Worm (Caenorhabditis elegans) whole organism, young adult: ENCODE measurements around the gene F42G4.7.

Source experiments
- B0261.1 ChIP-seq: sonication (generic microtip); optimal IDR thresholded peaks from 2 replicates; lab custom pipeline; 2016; ENCODE audit warnings: mild to moderate bottlenecking, missing genetic modification characterization, moderate library complexity, missing compliant biosample characterization
- C17E4.6 ChIP-seq: fragments of 200-800 bp; sonication (Bioruptor generic); IDR thresholded peaks from 2 replicates; pipeline ENCODE4 v1.3.6; 2022; ENCODE audit warnings: missing genetic modification reagents, missing genetic modification characterization, missing compliant biosample characterization
- F22D6.2 ChIP-seq: sonication (generic microtip); optimal IDR thresholded peaks from 2 replicates; lab custom pipeline; 2016; ENCODE audit warnings: mild to moderate bottlenecking, missing genetic modification characterization, missing compliant biosample characterization
- F57A8.1 ChIP-seq: fragments of 200-800 bp; sonication (Bioruptor generic); optimal IDR thresholded peaks from 2 replicates; lab custom pipeline; 2018; ENCODE audit warnings: mild to moderate bottlenecking, missing genetic modification characterization, moderate library complexity, missing compliant biosample characterization
- F57C9.4 ChIP-seq: sonication (generic microtip); optimal IDR thresholded peaks from 2 replicates; lab custom pipeline; 2017; ENCODE audit warnings: mild to moderate bottlenecking, missing genetic modification characterization, missing compliant biosample characterization
- Y53F4B.3 ChIP-seq: fragments of 200-800 bp; sonication (Bioruptor generic); IDR thresholded peaks from 2 replicates; pipeline ENCODE4 v1.3.6; 2022; ENCODE audit warnings: missing genetic modification reagents, missing genetic modification characterization, missing compliant biosample characterization
- ZK185.1 ChIP-seq: sonication (generic microtip); optimal IDR thresholded peaks from 2 replicates; lab custom pipeline; 2016; ENCODE audit warnings: mild to moderate bottlenecking, missing genetic modification characterization, missing compliant biosample characterization; ENCODE audit not compliant: poor library complexity, severe bottlenecking
- aptf-3 ChIP-seq: fragments of 200-800 bp; sonication (Bioruptor generic); IDR thresholded peaks from 2 replicates; pipeline ENCODE4 v1.3.6; 2022; ENCODE audit warnings: missing genetic modification characterization, missing compliant biosample characterization
- athp-1 ChIP-seq: sonication (generic microtip); optimal IDR thresholded peaks from 2 replicates; lab custom pipeline; 2017; ENCODE audit warnings: mild to moderate bottlenecking, missing genetic modification characterization, missing compliant biosample characterization
- cebp-1 ChIP-seq, 2 experiments: fragments of 200-800 bp in 1 of 2; sonication (Bioruptor generic) in 1 of 2; sonication (generic microtip) in 1 of 2; IDR thresholded peaks in 1 of 2; optimal IDR thresholded peaks in 1 of 2; 2 replicates each; pipeline versions ENCODE4 v1.3.6 to Lab custom; 2017 to 2022; ENCODE audit warnings: missing compliant biosample characterization in 2 of 2, missing genetic modification characterization in 2 of 2, mild to moderate bottlenecking in 1 of 2, missing genetic modification reagents in 1 of 2, moderate library complexity in 1 of 2
- ceh-27 ChIP-seq: fragments of 200-800 bp; sonication (Bioruptor generic); optimal IDR thresholded peaks from 2 replicates; lab custom pipeline; 2018; ENCODE audit warnings: mild to moderate bottlenecking, missing genetic modification characterization, moderate library complexity, missing compliant biosample characterization
- ceh-58 ChIP-seq: fragments of 200-800 bp; sonication (Bioruptor generic); IDR thresholded peaks from 2 replicates; pipeline ENCODE4 v1.3.6; 2022; ENCODE audit warnings: missing genetic modification characterization, missing compliant biosample characterization
- ceh-79 ChIP-seq: sonication (generic microtip); optimal IDR thresholded peaks from 2 replicates; lab custom pipeline; 2017; ENCODE audit warnings: mild to moderate bottlenecking, missing genetic modification characterization, missing compliant biosample characterization
- chd-7 ChIP-seq: sonication (generic microtip); optimal IDR thresholded peaks from 2 replicates; lab custom pipeline; 2016; ENCODE audit warnings: mild to moderate bottlenecking, missing genetic modification characterization, moderate library complexity, missing compliant biosample characterization
- dpl-1 ChIP-seq: fragments of 150-350 bp; optimal IDR thresholded peaks from 2 replicates; lab custom pipeline; 2014; ENCODE audit warnings: missing biosample characterization, missing genetic modification reagents, missing genetic modification characterization
- efl-1 ChIP-seq: fragments of 150-350 bp; optimal IDR thresholded peaks from 2 replicates; lab custom pipeline; 2014; ENCODE audit warnings: missing biosample characterization, missing genetic modification reagents, missing genetic modification characterization
- gei-17 ChIP-seq: fragments of 200-800 bp; sonication (Bioruptor generic); optimal IDR thresholded peaks from 2 replicates; lab custom pipeline; 2018; ENCODE audit warnings: mild to moderate bottlenecking, missing genetic modification characterization, missing compliant biosample characterization
- hlh-26 ChIP-seq: fragments of 200-800 bp; sonication (Bioruptor generic); conservative IDR thresholded peaks from 2 replicates; pipeline ENCODE4 v1.3.6; 2022; ENCODE audit warnings: missing genetic modification reagents, missing genetic modification characterization, missing compliant biosample characterization
- hmg-1.2 ChIP-seq: fragments of 200-800 bp; sonication (Bioruptor generic); IDR thresholded peaks from 2 replicates; pipeline ENCODE4 v1.3.6; 2022; ENCODE audit warnings: missing genetic modification reagents, missing genetic modification characterization, missing compliant biosample characterization
- let-526 ChIP-seq: fragments of 200-800 bp; sonication (Bioruptor generic); IDR thresholded peaks from 2 replicates; pipeline ENCODE4 v1.3.6; 2022; ENCODE audit warnings: missing genetic modification reagents, missing genetic modification characterization, missing compliant biosample characterization
- let-607 ChIP-seq, 2 experiments: fragments of 200-800 bp in 1 of 2; sonication (Bioruptor generic) in 1 of 2; sonication (generic microtip) in 1 of 2; optimal IDR thresholded peaks; 2 replicates each; lab custom pipeline; 2016 to 2018; ENCODE audit warnings: mild to moderate bottlenecking in 2 of 2, missing compliant biosample characterization in 2 of 2, missing genetic modification characterization in 2 of 2, moderate library complexity in 2 of 2, missing genotype in 1 of 2
- lin-26 ChIP-seq: fragments of 200-800 bp; sonication (Bioruptor generic); IDR thresholded peaks from 2 replicates; pipeline ENCODE4 v1.3.6; 2022; ENCODE audit warnings: missing genetic modification reagents, missing genetic modification characterization, missing compliant biosample characterization
- lin-35 ChIP-seq, 3 experiments: fragments of 150-350 bp in 2 of 3; sonication (generic microtip) in 1 of 3; optimal IDR thresholded peaks; 2 replicates each; lab custom pipeline; 2014 to 2018; ENCODE audit warnings: missing biosample characterization in 3 of 3, missing genetic modification characterization in 3 of 3, missing genetic modification reagents in 3 of 3
- lin-54 ChIP-seq: fragments of 200-800 bp; sonication (Bioruptor generic); optimal IDR thresholded peaks from 2 replicates; lab custom pipeline; 2018; ENCODE audit warnings: mild to moderate bottlenecking, missing genetic modification characterization, missing compliant biosample characterization
- lsl-1 ChIP-seq: fragments of 200-800 bp; sonication (Bioruptor generic); optimal IDR thresholded peaks from 2 replicates; lab custom pipeline; 2018; ENCODE audit warnings: mild to moderate bottlenecking, missing genetic modification characterization, moderate library complexity, missing compliant biosample characterization
- madf-3 ChIP-seq: fragments of 200-800 bp; sonication (Bioruptor generic); IDR thresholded peaks from 2 replicates; pipeline ENCODE4 v1.3.6; 2022; ENCODE audit warnings: missing genetic modification reagents, missing genetic modification characterization, missing compliant biosample characterization
- madf-6 ChIP-seq: fragments of 200-800 bp; sonication (Bioruptor generic); IDR thresholded peaks from 2 replicates; pipeline ENCODE4 v1.3.6; 2022; ENCODE audit warnings: missing genetic modification reagents, missing genetic modification characterization, missing compliant biosample characterization
- madf-8 ChIP-seq: fragments of 200-800 bp; sonication (Bioruptor generic); conservative IDR thresholded peaks from 2 replicates; pipeline ENCODE4 v1.3.6; 2022; ENCODE audit warnings: missing genetic modification reagents, missing genetic modification characterization, missing compliant biosample characterization
- mcd-1 ChIP-seq: fragments of 200-800 bp; sonication (Bioruptor generic); IDR thresholded peaks from 2 replicates; pipeline ENCODE4 v1.3.6; 2022; ENCODE audit warnings: missing genetic modification reagents, missing genetic modification characterization, missing compliant biosample characterization
- mel-28 ChIP-seq: sonication (generic microtip); optimal IDR thresholded peaks from 2 replicates; lab custom pipeline; 2016; ENCODE audit warnings: borderline replicate concordance, mild to moderate bottlenecking, missing genetic modification characterization, missing compliant biosample characterization
- mxl-1 ChIP-seq: sonication (generic microtip); optimal IDR thresholded peaks from 2 replicates; lab custom pipeline; 2016; ENCODE audit warnings: missing genetic modification characterization, missing compliant biosample characterization
- nhr-179 ChIP-seq: sonication (generic microtip); optimal IDR thresholded peaks from 2 replicates; lab custom pipeline; 2016; ENCODE audit warnings: mild to moderate bottlenecking, missing genetic modification characterization, missing compliant biosample characterization
- nhr-27 ChIP-seq: fragments of 200-800 bp; sonication (Bioruptor generic); optimal IDR thresholded peaks from 2 replicates; lab custom pipeline; 2018; ENCODE audit warnings: mild to moderate bottlenecking, missing genetic modification characterization, moderate library complexity, missing compliant biosample characterization
- nhr-80 ChIP-seq: sonication (generic microtip); optimal IDR thresholded peaks from 2 replicates; lab custom pipeline; 2016; ENCODE audit warnings: missing genetic modification characterization, missing compliant biosample characterization
- pbrm-1 ChIP-seq: fragments of 200-800 bp; sonication (Bioruptor generic); IDR thresholded peaks from 2 replicates; pipeline ENCODE4 v1.3.6; 2022; ENCODE audit warnings: missing genetic modification reagents, missing genetic modification characterization, missing compliant biosample characterization
- rec-8 ChIP-seq, 2 experiments: sonication (generic microtip); optimal IDR thresholded peaks; 2 replicates each; lab custom pipeline; 2016; ENCODE audit warnings: mild to moderate bottlenecking in 2 of 2, missing genetic modification characterization in 2 of 2, missing genetic modification reagents in 2 of 2, missing genotype in 2 of 2, missing biosample characterization in 1 of 2, missing compliant biosample characterization in 1 of 2, moderate library complexity in 1 of 2
- snpc-1.1 ChIP-seq: sonication (generic microtip); optimal IDR thresholded peaks from 2 replicates; lab custom pipeline; 2017; ENCODE audit warnings: missing genetic modification characterization, mild to moderate bottlenecking, missing compliant biosample characterization, antibody characterized with exemption, moderate library complexity, missing genotype, missing genetic modification reagents; ENCODE audit not compliant: insufficient read depth
- snpc-4 ChIP-seq, 5 experiments: fragments of 150-350 bp in 1 of 5; sonication (generic microtip) in 4 of 5; optimal IDR thresholded peaks; 2 replicates each; lab custom pipeline; 2014 to 2018; ENCODE audit warnings: missing genetic modification characterization in 5 of 5, missing biosample characterization in 3 of 5, antibody characterized with exemption in 2 of 5, mild to moderate bottlenecking in 2 of 5, missing compliant biosample characterization in 2 of 5, missing genotype in 2 of 5, moderate library complexity in 2 of 5, missing genetic modification reagents in 1 of 5
- tbx-9 ChIP-seq: sonication (generic microtip); optimal IDR thresholded peaks from 2 replicates; lab custom pipeline; 2016; ENCODE audit warnings: borderline replicate concordance, missing genetic modification characterization, inconsistent platforms, missing compliant biosample characterization
- tlf-1 ChIP-seq: fragments of 200-800 bp; sonication (Bioruptor generic); optimal IDR thresholded peaks from 2 replicates; lab custom pipeline; 2018; ENCODE audit warnings: mild to moderate bottlenecking, missing genetic modification characterization, missing compliant biosample characterization
- xnd-1 ChIP-seq: sonication (generic microtip); optimal IDR thresholded peaks from 2 replicates; lab custom pipeline; 2016; ENCODE audit warnings: missing genotype, missing genetic modification reagents, missing genetic modification characterization, missing compliant biosample characterization
- ztf-18 ChIP-seq: sonication (generic microtip); optimal IDR thresholded peaks from 2 replicates; lab custom pipeline; 2016; ENCODE audit warnings: missing genotype, mild to moderate bottlenecking, missing genetic modification characterization, missing compliant biosample characterization
- ztf-22 ChIP-seq: fragments of 200-800 bp; sonication (Bioruptor generic); optimal IDR thresholded peaks from 2 replicates; lab custom pipeline; 2018; ENCODE audit warnings: mild to moderate bottlenecking, missing genetic modification characterization, moderate library complexity, missing compliant biosample characterization
- ztf-26 ChIP-seq: sonication (generic microtip); optimal IDR thresholded peaks from 2 replicates; lab custom pipeline; 2017; ENCODE audit warnings: missing genetic modification characterization, missing compliant biosample characterization
- ztf-28 ChIP-seq: fragments of 200-800 bp; sonication (Bioruptor generic); IDR thresholded peaks from 2 replicates; pipeline ENCODE4 v1.3.6; 2022; ENCODE audit warnings: missing genetic modification reagents, missing genetic modification characterization, missing compliant biosample characterization

F42G4.7 gene

ce11 chrII:13030567-13031188, 16.4 kb downstream of the F42G4.7 start (continued):
- TF ChIP-seq hlh-26 (GFP tag; lab: Robert Waterston, UW): no peak
- no peak for TF ChIP-seq F22D6.2
- peak; percentile 29 for TF ChIP-seq dpl-1 (GFP tag; lab: Kevin White, UChicago)
- no peak for TF ChIP-seq ztf-18 (tag; lab: Kevin White, UChicago)
- no peak for TF ChIP-seq ceh-58 (GFP tag; lab: Robert Waterston, UW)
- no peak for TF ChIP-seq lin-26
- peak; percentile 34; the same call in 1 of the 2 replicates for TF ChIP-seq madf-8 (GFP tag; lab: Robert Waterston, UW)
- no peak for TF ChIP-seq ceh-27 (GFP tag; lab: Kevin White, UChicago)
- TF ChIP-seq mel-28 (tag; lab: Kevin White, UChicago): no peak
- TF ChIP-seq hmg-1.2 (GFP tag; lab: Robert Waterston, UW): peak; percentile 44; the same call in 1 of the 2 replicates
- no peak for TF ChIP-seq lin-35 (GFP tag; optimal IDR thresholded peaks at IDR 0.05; lab: Kevin White, UChicago)
- TF ChIP-seq ztf-22: no peak
- TF ChIP-seq F57C9.4 (tag; lab: Kevin White, UChicago): no peak
- no peak for TF ChIP-seq F57A8.1 (GFP tag; lab: Kevin White, UChicago)
- TF ChIP-seq nhr-179 (tag; lab: Kevin White, UChicago): no peak
- TF ChIP-seq tlf-1 (GFP tag; lab: Kevin White, UChicago): no peak
- peak; percentile 9; the same call in 1 of the 2 replicates for TF ChIP-seq madf-6 (GFP tag; lab: Robert Waterston, UW)
- no peak for TF ChIP-seq mxl-1 (tag; lab: Kevin White, UChicago)
- no peak for TF ChIP-seq ceh-79 (tag; lab: Kevin White, UChicago)
- TF ChIP-seq aptf-3 (GFP tag; lab: Robert Waterston, UW): no peak
- TF ChIP-seq snpc-1.1 (tag; lab: Kevin White, UChicago): no peak
- no peak for TF ChIP-seq C17E4.6 (GFP tag; lab: Robert Waterston, UW)
- peak; percentile 41 for TF ChIP-seq lin-54 (GFP tag; lab: Kevin White, UChicago)
- no peak for TF ChIP-seq nhr-27 (tag; lab: Kevin White, UChicago)
- no peak for TF ChIP-seq rec-8 (tag; optimal IDR thresholded peaks at IDR 0.05; lab: Kevin White, UChicago)
- no peak for TF ChIP-seq chd-7 (tag; lab: Kevin White, UChicago)
- TF ChIP-seq efl-1 (GFP tag; lab: Kevin White, UChicago): peak; percentile 58
- TF ChIP-seq ZK185.1: peak; percentile 3
- TF ChIP-seq snpc-4 (GFP tag; optimal IDR thresholded peaks at IDR 0.05; lab: Kevin White, UChicago): no peak
- TF ChIP-seq snpc-4 (tag; optimal IDR thresholded peaks at IDR 0.05; lab: Kevin White, UChicago): peak in 2 of 4 experiments; percentile 4 to 5
- no peak for TF ChIP-seq pbrm-1 (GFP tag; lab: Robert Waterston, UW)
- no peak for TF ChIP-seq athp-1 (tag; lab: Kevin White, UChicago)
- TF ChIP-seq xnd-1: peak; percentile 2
- peak; percentile 40 for TF ChIP-seq lsl-1 (GFP tag; lab: Kevin White, UChicago)
- TF ChIP-seq let-526 (GFP tag; lab: Robert Waterston, UW): no peak
- TF ChIP-seq Y53F4B.3 (GFP tag; lab: Robert Waterston, UW): no peak

ce11 chrII:13030051-13030437, 17.0 kb downstream of the F42G4.7 start:
- TF ChIP-seq let-607 (tag; optimal IDR thresholded peaks at IDR 0.05; lab: Kevin White, UChicago): no peak
- TF ChIP-seq madf-3 (GFP tag; lab: Robert Waterston, UW): 0 out of 2 replicates have a peak, but pooled peaks have one; percentile 13
- TF ChIP-seq tbx-9: no peak
- no peak for TF ChIP-seq pbrm-1 (GFP tag; lab: Robert Waterston, UW)
- TF ChIP-seq gei-17 (GFP tag; lab: Kevin White, UChicago): no peak
- no peak for TF ChIP-seq snpc-1.1 (tag; lab: Kevin White, UChicago)
- no peak for TF ChIP-seq mcd-1 (GFP tag; lab: Robert Waterston, UW)
- TF ChIP-seq cebp-1 (GFP tag; IDR thresholded peaks at IDR 0.05; lab: Robert Waterston, UW): no peak
- peak; percentile 8 for TF ChIP-seq cebp-1 (tag; optimal IDR thresholded peaks at IDR 0.05; lab: Kevin White, UChicago)
- TF ChIP-seq Y53F4B.3 (GFP tag; lab: Robert Waterston, UW): no peak
- no peak for TF ChIP-seq B0261.1 (tag; lab: Kevin White, UChicago)
- no peak for TF ChIP-seq nhr-80 (tag; lab: Kevin White, UChicago)
- TF ChIP-seq ztf-26 (tag; lab: Kevin White, UChicago): no peak
- no peak for TF ChIP-seq ztf-28 (GFP tag; lab: Robert Waterston, UW)
- peak; percentile 33; the same call in 1 of the 2 replicates for TF ChIP-seq hmg-1.2 (GFP tag; lab: Robert Waterston, UW)
